Worm (Caenorhabditis elegans) whole organism, midembryonic: Measurements from ENCODE around the gene lbp-1.

Experiments
- T22C8.4 ChIP-seq: fragments of 200-800 bp; sonication (Bioruptor generic); IDR thresholded peaks from 2 replicates; pipeline ENCODE4 v1.3.6; 2022; ENCODE audit warnings: missing genetic modification characterization, missing compliant biosample characterization
- cog-1 ChIP-seq: sonication (generic microtip); optimal IDR thresholded peaks from 2 replicates; lab custom pipeline; 2016; ENCODE audit warnings: missing genetic modification characterization, missing compliant biosample characterization
- med-1 ChIP-seq: sonication (generic microtip); optimal IDR thresholded peaks from 2 replicates; lab custom pipeline; 2017; ENCODE audit warnings: missing genetic modification characterization, mild to moderate bottlenecking, missing compliant biosample characterization, antibody characterized with exemption, missing genetic modification reagents; ENCODE audit not compliant: insufficient read depth

ce11 chrX:3220267-3220666 is 38.7 kb upstream of the lbp-1 start, which contains the start of gene rgl-1:
- TF ChIP-seq T22C8.4 (GFP tag; lab: Robert Waterston, UW) (no peak), cog-1 (tag; lab: Kevin White, UChicago) (no peak), med-1 (no peak)
